Fruit fly (Drosophila melanogaster): ENCODE measurements around the gene CG45101.
A peak's percentile ranks its signal among the peaks of the same experiment; 100 is the strongest.

CG45101 gene

dm6 chr3L:11046559-11046958 lies 18.2 kb upstream of the CG45101 start (continued):
- TF ChIP-seq Xrp1 (GFP tag; IDR thresholded peaks at IDR 0.05) (no peak), dimm (GFP tag; IDR thresholded peaks at IDR 0.05) (no peak), CTCF (GFP tag; optimal IDR thresholded peaks at IDR 0.05) (no peak), CG42726 (GFP tag; IDR thresholded peaks at IDR 0.05; ENCODE audit: partially characterized antibody) (no peak), hb (GFP tag; IDR thresholded peaks at IDR 0.05; ENCODE audit: partially characterized antibody) (no peak), pum (GFP tag; optimal IDR thresholded peaks at IDR 0.05) (no peak), Jarid2 (GFP tag; optimal IDR thresholded peaks at IDR 0.05) (peak; percentile 16), CG3407 (GFP tag; optimal IDR thresholded peaks at IDR 0.05) (no peak), kni (GFP tag; optimal IDR thresholded peaks at IDR 0.05) (peak; percentile 24), CG2199 (GFP tag; IDR thresholded peaks at IDR 0.05) (0 out of 3 replicates have a peak, but pooled peaks have one; percentile 16), CG6791 (GFP tag; IDR thresholded peaks at IDR 0.05; ENCODE audit: partially characterized antibody) (peak; percentile 65; the same call in 1 of the 3 replicates), BtbVII (GFP tag; optimal IDR thresholded peaks at IDR 0.05) (no peak), HLH3B (GFP tag; IDR thresholded peaks at IDR 0.05) (no peak), row (GFP tag; IDR thresholded peaks at IDR 0.05) (no peak), pan (optimal IDR thresholded peaks at IDR 0.05) (no peak), pan (GFP tag; optimal IDR thresholded peaks at IDR 0.05 in 1 of 2, IDR thresholded peaks at IDR 0.05 in 1 of 2) (peak in 1 of 2 experiments; percentile 18), cad (GFP tag; optimal IDR thresholded peaks at IDR 0.05) (peak; percentile 29), cas (GFP tag; IDR thresholded peaks at IDR 0.05) (no peak), CG15011 (GFP tag; optimal IDR thresholded peaks at IDR 0.05) (no peak), gce (GFP tag; IDR thresholded peaks at IDR 0.05) (no peak), cg (GFP tag; optimal IDR thresholded peaks at IDR 0.05) (no peak), B-H2 (GFP tag; optimal IDR thresholded peaks at IDR 0.05) (no peak), Side (GFP tag; optimal IDR thresholded peaks at IDR 0.05) (no peak), p53 (GFP tag; optimal IDR thresholded peaks at IDR 0.05) (no peak), CG17385 (GFP tag; optimal IDR thresholded peaks at IDR 0.05) (peak; percentile 0), CG10267 (tag; optimal IDR thresholded peaks at IDR 0.05) (no peak), Ets65A (GFP tag) (no peak), CG13894 (tag; optimal IDR thresholded peaks at IDR 0.05) (peak; percentile 81), usp (GFP tag; optimal IDR thresholded peaks at IDR 0.05) (no peak), CG16815 (GFP tag; optimal IDR thresholded peaks at IDR 0.05) (no peak), Ptx1 (GFP tag; IDR thresholded peaks at IDR 0.05) (no peak), crol (GFP tag; IDR thresholded peaks at IDR 0.05) (peak; percentile 91), zfh2 (GFP tag; optimal IDR thresholded peaks at IDR 0.05) (no peak), Lhr (GFP tag; optimal IDR thresholded peaks at IDR 0.05) (no peak), D19A (tag; optimal IDR thresholded peaks at IDR 0.05) (no peak), CG11085 (GFP tag; IDR thresholded peaks at IDR 0.05) (no peak), ems (GFP tag; optimal IDR thresholded peaks at IDR 0.05) (no peak), Elba2 (GFP tag; optimal IDR thresholded peaks at IDR 0.05) (no peak), CG2116 (GFP tag; optimal IDR thresholded peaks at IDR 0.05) (no peak), CG1792 (GFP tag; optimal IDR thresholded peaks at IDR 0.05) (no peak), Pdp1 (GFP tag; optimal IDR thresholded peaks at IDR 0.05) (no peak), nerfin-1 (tag; optimal IDR thresholded peaks at IDR 0.05) (peak; percentile 26), repo (GFP tag; optimal IDR thresholded peaks at IDR 0.05) (no peak), CG9797 (GFP tag; optimal IDR thresholded peaks at IDR 0.05) (no peak), CG3838 (GFP tag; optimal IDR thresholded peaks at IDR 0.05) (no peak), Fer2 (tag; optimal IDR thresholded peaks at IDR 0.05) (no peak), hkb (optimal IDR thresholded peaks at IDR 0.05) (no peak), hkb (GFP tag; IDR thresholded peaks at IDR 0.05) (no peak), btn (GFP tag; optimal IDR thresholded peaks at IDR 0.05) (no peak), CG2678 (tag; optimal IDR thresholded peaks at IDR 0.05) (no peak), pros (GFP tag; optimal IDR thresholded peaks at IDR 0.05) (peak; percentile 52), inv (GFP tag; IDR thresholded peaks at IDR 0.05; ENCODE audit: partially characterized antibody) (no peak), CG18011 (GFP tag; optimal IDR thresholded peaks at IDR 0.05) (no peak)

Measured in whole organism, embryonic.